Fruit fly (Drosophila melanogaster) whole organism, pupa: ENCODE results near the gene RpS30.

ENCODE experiments used
- CG10348 ChIP-seq: fragments of 200-800 bp; sonication (Bioruptor generic); IDR thresholded peaks from 2 replicates; pipeline ENCODE4 v1.3.6; 2022; ENCODE audit warnings: missing biosample characterization, missing genetic modification characterization
- CG12605 ChIP-seq: fragments of 200-800 bp; sonication (Bioruptor generic); IDR thresholded peaks from 2 replicates; pipeline ENCODE4 v1.3.6; 2022; ENCODE audit warnings: missing biosample characterization, missing genetic modification characterization
- CG13204 ChIP-seq: fragments of 200-800 bp; sonication (Bioruptor generic); optimal IDR thresholded peaks from 2 replicates; lab custom pipeline; 2018; ENCODE audit warnings: missing biosample characterization, mild to moderate bottlenecking, missing genetic modification characterization, moderate library complexity
- CG14655 ChIP-seq: fragments of 200-800 bp; sonication (Bioruptor generic); optimal IDR thresholded peaks from 3 replicates; lab custom pipeline; 2017; ENCODE audit warnings: mild to moderate bottlenecking, missing biosample characterization, missing genetic modification reagents, missing genetic modification characterization
- CG15710 ChIP-seq: fragments of 200-800 bp; sonication (Bioruptor generic); optimal IDR thresholded peaks from 2 replicates; lab custom pipeline; 2018; ENCODE audit warnings: missing biosample characterization, mild to moderate bottlenecking, missing genetic modification characterization, moderate library complexity
- CG17806 ChIP-seq: fragments of 200-800 bp; sonication (Bioruptor generic); optimal IDR thresholded peaks from 2 replicates; lab custom pipeline; 2018; ENCODE audit warnings: missing biosample characterization, mild to moderate bottlenecking, missing genetic modification characterization, moderate library complexity
- D1 ChIP-seq: fragments of 200-800 bp; sonication (Bioruptor generic); optimal IDR thresholded peaks from 2 replicates; lab custom pipeline; 2018; ENCODE audit warnings: missing biosample characterization, mild to moderate bottlenecking, missing genetic modification characterization, moderate library complexity
- Ets98B ChIP-seq: fragments of 200-800 bp; sonication (Bioruptor generic); IDR thresholded peaks from 2 replicates; pipeline ENCODE4 v1.3.6; 2022; ENCODE audit warnings: missing biosample characterization, missing genetic modification characterization
- Pif1A ChIP-seq: fragments of 200-800 bp; sonication (Bioruptor generic); optimal IDR thresholded peaks from 3 replicates; lab custom pipeline; 2016; ENCODE audit warnings: missing biosample characterization, missing genetic modification characterization
- Snoo ChIP-seq: fragments of 200-800 bp; sonication (Bioruptor generic); optimal IDR thresholded peaks from 3 replicates; lab custom pipeline; 2017; ENCODE audit warnings: missing biosample characterization, mild to moderate bottlenecking, missing genetic modification characterization, inconsistent platforms
- fd96Ca ChIP-seq: fragments of 200-800 bp; sonication (Bioruptor generic); IDR thresholded peaks from 3 replicates; pipeline ENCODE4 v1.3.6; 2022; ENCODE audit warnings: missing biosample characterization, missing genetic modification characterization
- gl ChIP-seq: fragments of 200-800 bp; sonication (Bioruptor generic); optimal IDR thresholded peaks from 2 replicates; lab custom pipeline; 2018; ENCODE audit warnings: missing biosample characterization, mild to moderate bottlenecking, missing genetic modification characterization
- rn ChIP-seq: fragments of 200-800 bp; sonication (Bioruptor generic); IDR thresholded peaks from 2 replicates; pipeline ENCODE4 v1.3.6; 2022; ENCODE audit warnings: missing biosample characterization, missing genetic modification characterization

dm6 chr3R:20836257-20836856, 14.0 kb upstream of the RpS30 start:
- peak; percentile 6 for TF ChIP-seq CG15710 (tag; lab: Kevin White, UChicago)
- TF ChIP-seq Pif1A: peak; percentile 17
- TF ChIP-seq Ets98B (GFP tag; lab: Robert Waterston, UW): no peak
- TF ChIP-seq fd96Ca (GFP tag; lab: Robert Waterston, UW): no peak
- peak; percentile 0 for TF ChIP-seq CG17806 (tag; lab: Kevin White, UChicago)
- TF ChIP-seq Snoo (tag; lab: Kevin White, UChicago): no peak
- TF ChIP-seq CG10348 (GFP tag; lab: Robert Waterston, UW): no peak
- no peak for TF ChIP-seq gl
- no peak for TF ChIP-seq rn (GFP tag; lab: Robert Waterston, UW)
- no peak for TF ChIP-seq D1 (tag; lab: Kevin White, UChicago)
- no peak for TF ChIP-seq CG12605
- no peak for TF ChIP-seq CG13204 (GFP tag; lab: Kevin White, UChicago)
- peak; percentile 72 for TF ChIP-seq CG14655
